Fruit fly (Drosophila melanogaster): ENCODE data around the gene CG12689.

The CG12689 gene

DNA sequence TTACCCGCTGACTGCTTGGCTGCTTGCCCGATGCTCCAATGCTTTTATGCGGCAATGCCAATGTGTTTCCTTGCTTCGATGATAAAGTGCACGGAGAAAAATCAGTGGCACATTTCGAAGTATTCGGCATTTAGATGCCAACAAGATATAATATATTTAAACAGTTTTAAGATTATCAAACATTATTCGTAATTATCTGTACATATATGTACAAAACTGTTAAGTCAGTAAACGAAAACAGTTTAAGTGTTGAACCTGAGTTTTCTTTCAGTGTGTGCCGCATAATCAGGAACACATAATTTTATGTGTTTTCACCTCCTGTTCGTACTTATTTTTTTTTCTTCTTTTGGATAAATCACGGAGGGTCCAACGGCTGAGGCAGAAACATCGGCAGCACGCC is 29.7 kb downstream of the CG12689 start (continued):
- peak; percentile 48; the same call in 1 of the 2 replicates for TF ChIP-seq CG6689 (GFP tag; IDR thresholded peaks at IDR 0.05)
- TF ChIP-seq sqz (GFP tag; optimal IDR thresholded peaks at IDR 0.05): peak; percentile 17
- TF ChIP-seq CG8388 (GFP tag; optimal IDR thresholded peaks at IDR 0.05): peak; percentile 35
- peak; percentile 17 for TF ChIP-seq grau (tag; optimal IDR thresholded peaks at IDR 0.05)
- TF ChIP-seq D (optimal IDR thresholded peaks at IDR 0.05): no peak
- peak; percentile 47 for TF ChIP-seq D (GFP tag; optimal IDR thresholded peaks at IDR 0.05)
- no peak for TF ChIP-seq CG8478 (optimal IDR thresholded peaks at IDR 0.05)
- TF ChIP-seq tin (GFP tag; optimal IDR thresholded peaks at IDR 0.05): peak; percentile 12
- TF ChIP-seq Usf (GFP tag; optimal IDR thresholded peaks at IDR 0.05): peak; percentile 6
- peak; percentile 25 for TF ChIP-seq gsb-n (tag; optimal IDR thresholded peaks at IDR 0.05)
- peak; percentile 51 for TF ChIP-seq gem (tag; optimal IDR thresholded peaks at IDR 0.05)
- no peak for TF ChIP-seq CG32532 (GFP tag; IDR thresholded peaks at IDR 0.05)
- peak; percentile 39; the same call in 1 of the 2 replicates for TF ChIP-seq CG4404 (GFP tag; IDR thresholded peaks at IDR 0.05)
- TF ChIP-seq CG17328 (GFP tag; IDR thresholded peaks at IDR 0.05): 0 out of 2 replicates have a peak, but pooled peaks have one; percentile 48
- TF ChIP-seq sna (GFP tag; IDR thresholded peaks at IDR 0.05; ENCODE audit: partially characterized antibody): no peak
- TF ChIP-seq PHDP (tag; optimal IDR thresholded peaks at IDR 0.05): peak; percentile 3
- peak; percentile 8 for TF ChIP-seq Chrac-16 (GFP tag; optimal IDR thresholded peaks at IDR 0.05)
- TF ChIP-seq CG2712 (tag; optimal IDR thresholded peaks at IDR 0.05): peak; percentile 67
- peak; percentile 3 for TF ChIP-seq ewg (GFP tag; optimal IDR thresholded peaks at IDR 0.05)
- no peak for TF ChIP-seq CG14050 (GFP tag; IDR thresholded peaks at IDR 0.05)
- no peak for TF ChIP-seq dysf (GFP tag; IDR thresholded peaks at IDR 0.05)
- TF ChIP-seq Xbp1 (GFP tag; optimal IDR thresholded peaks at IDR 0.05): peak; percentile 7
- peak; percentile 47; the same call in 1 of the 2 replicates for TF ChIP-seq CG31441 (GFP tag; IDR thresholded peaks at IDR 0.05)
- TF ChIP-seq CG15696 (tag; optimal IDR thresholded peaks at IDR 0.05): peak; percentile 47
- peak; percentile 12 for TF ChIP-seq CG6254 (GFP tag; optimal IDR thresholded peaks at IDR 0.05)
- peak; percentile 36 for TF ChIP-seq dmrt99B (tag; optimal IDR thresholded peaks at IDR 0.05)
- peak; percentile 41 for TF ChIP-seq CG11504 (tag; optimal IDR thresholded peaks at IDR 0.05)
- TF ChIP-seq CG6683 (GFP tag; optimal IDR thresholded peaks at IDR 0.05): no peak
- peak; percentile 25 for TF ChIP-seq Ssrp (tag; optimal IDR thresholded peaks at IDR 0.05)
- peak; percentile 35; the same call in 2 of the 3 replicates for TF ChIP-seq row (GFP tag; IDR thresholded peaks at IDR 0.05)
- no peak for TF ChIP-seq otp (GFP tag; IDR thresholded peaks at IDR 0.05)
- TF ChIP-seq CG12391 (tag; optimal IDR thresholded peaks at IDR 0.05): peak; percentile 23
- TF ChIP-seq CG10979 (tag; optimal IDR thresholded peaks at IDR 0.05): peak; percentile 63
- TF ChIP-seq lola (GFP tag; optimal IDR thresholded peaks at IDR 0.05): peak in 1 of 3 experiments; percentile 43
- peak; percentile 62; the same call in 1 of the 2 replicates for TF ChIP-seq Xrp1 (GFP tag; IDR thresholded peaks at IDR 0.05)
- peak; percentile 27 for TF ChIP-seq CG7839 (tag; optimal IDR thresholded peaks at IDR 0.05)
- TF ChIP-seq yki (optimal IDR thresholded peaks at IDR 0.05): no peak
- TF ChIP-seq lmd (GFP tag; IDR thresholded peaks at IDR 0.05): peak; percentile 32; the same call in 1 of the 2 replicates
- TF ChIP-seq fd96Cb (tag; optimal IDR thresholded peaks at IDR 0.05): peak; percentile 22
- peak; percentile 31 for TF ChIP-seq Sox102F (GFP tag; optimal IDR thresholded peaks at IDR 0.05)
- peak; percentile 0 for TF ChIP-seq lilli (GFP tag; optimal IDR thresholded peaks at IDR 0.05)
- no peak for TF ChIP-seq CG5180 (GFP tag; optimal IDR thresholded peaks at IDR 0.05)
